Worm (Caenorhabditis elegans): ENCODE measurements around the gene K08E3.2.

ce11 chrIII:13714950-13715349, 33.5 kb downstream of the K08E3.2 start:
- no peak for TF ChIP-seq snpc-4 (tag; optimal IDR thresholded peaks at IDR 0.05)
- no peak for TF ChIP-seq ham-2 (GFP tag; optimal IDR thresholded peaks at IDR 0.05)
- TF ChIP-seq ztf-11 (tag; optimal IDR thresholded peaks at IDR 0.05): no peak
- TF ChIP-seq unc-39 (tag; optimal IDR thresholded peaks at IDR 0.05): no peak

All from whole organism, mixed stage, embryonic.